Worm (Caenorhabditis elegans) whole organism, young adult: ENCODE measurements around the gene glb-4.

Source experiments
- B0035.1 ChIP-seq: sonication (generic microtip); optimal IDR thresholded peaks from 2 replicates; lab custom pipeline; 2016; ENCODE audit warnings: missing genetic modification characterization, mild to moderate bottlenecking, missing compliant biosample characterization, missing genotype, missing genetic modification reagents
- B0261.1 ChIP-seq: sonication (generic microtip); optimal IDR thresholded peaks from 2 replicates; lab custom pipeline; 2016; ENCODE audit warnings: mild to moderate bottlenecking, missing genetic modification characterization, moderate library complexity, missing compliant biosample characterization
- B0336.3 ChIP-seq: fragments of 200-800 bp; sonication (Bioruptor generic); IDR thresholded peaks from 2 replicates; pipeline ENCODE4 v1.3.6; 2022; ENCODE audit warnings: missing genetic modification characterization, missing compliant biosample characterization
- F33H1.4 ChIP-seq: fragments of 200-800 bp; sonication (Bioruptor generic); IDR thresholded peaks from 2 replicates; pipeline ENCODE4 v1.3.6; 2022; ENCODE audit warnings: missing genetic modification reagents, missing genetic modification characterization, missing compliant biosample characterization
- F39B2.1 ChIP-seq: fragments of 200-800 bp; sonication (Bioruptor generic); IDR thresholded peaks from 2 replicates; pipeline ENCODE4 v1.3.6; 2022; ENCODE audit warnings: missing genetic modification reagents, missing genetic modification characterization, missing compliant biosample characterization
- F49E8.2 ChIP-seq: sonication (generic microtip); optimal IDR thresholded peaks from 3 replicates; lab custom pipeline; 2017; ENCODE audit warnings: missing genetic modification characterization, mild to moderate bottlenecking, missing compliant biosample characterization, antibody characterized with exemption, moderate library complexity; ENCODE audit not compliant: insufficient read depth
- F57A8.1 ChIP-seq: fragments of 200-800 bp; sonication (Bioruptor generic); optimal IDR thresholded peaks from 2 replicates; lab custom pipeline; 2018; ENCODE audit warnings: mild to moderate bottlenecking, missing genetic modification characterization, moderate library complexity, missing compliant biosample characterization
- K11D2.4 ChIP-seq: fragments of 200-800 bp; sonication (Bioruptor generic); IDR thresholded peaks from 2 replicates; pipeline ENCODE4 v1.3.6; 2022; ENCODE audit warnings: missing genetic modification reagents, missing genetic modification characterization, missing compliant biosample characterization
- Y53F4B.3 ChIP-seq: fragments of 200-800 bp; sonication (Bioruptor generic); IDR thresholded peaks from 2 replicates; pipeline ENCODE4 v1.3.6; 2022; ENCODE audit warnings: missing genetic modification reagents, missing genetic modification characterization, missing compliant biosample characterization
- Y67H2A.10 ChIP-seq: fragments of 200-800 bp; sonication (Bioruptor generic); conservative IDR thresholded peaks from 2 replicates; pipeline ENCODE4 v1.3.6; 2022; ENCODE audit warnings: missing genetic modification reagents, missing genetic modification characterization, missing compliant biosample characterization
- Y79H2A.3 ChIP-seq: fragments of 200-800 bp; sonication (Bioruptor generic); conservative IDR thresholded peaks from 2 replicates; pipeline ENCODE4 v1.3.6; 2022; ENCODE audit warnings: missing genetic modification reagents, missing genetic modification characterization, missing compliant biosample characterization
- Y95B8A.8 ChIP-seq: fragments of 200-800 bp; sonication (Bioruptor generic); IDR thresholded peaks from 2 replicates; pipeline ENCODE4 v1.3.6; 2022; ENCODE audit warnings: missing genetic modification reagents, missing genetic modification characterization, missing compliant biosample characterization
- ama-1 ChIP-seq, 3 experiments: fragments of 150-350 bp in 1 of 3; sonication (generic microtip) in 2 of 3; optimal IDR thresholded peaks; 2 replicates each; lab custom pipeline; 2014 to 2018; ENCODE audit warnings: missing biosample characterization in 2 of 3, missing genetic modification characterization in 2 of 3, missing genetic modification reagents in 2 of 3
- aptf-3 ChIP-seq: fragments of 200-800 bp; sonication (Bioruptor generic); IDR thresholded peaks from 2 replicates; pipeline ENCODE4 v1.3.6; 2022; ENCODE audit warnings: missing genetic modification characterization, missing compliant biosample characterization
- atf-7 ChIP-seq: sonication (generic microtip); optimal IDR thresholded peaks from 2 replicates; lab custom pipeline; 2017; ENCODE audit warnings: mild to moderate bottlenecking, missing genetic modification characterization, missing compliant biosample characterization
- attf-5 ChIP-seq: fragments of 200-800 bp; sonication (Bioruptor generic); optimal IDR thresholded peaks from 2 replicates; lab custom pipeline; 2018; ENCODE audit warnings: mild to moderate bottlenecking, missing genetic modification characterization, missing compliant biosample characterization
- ccch-3 ChIP-seq: fragments of 200-800 bp; sonication (Bioruptor generic); optimal IDR thresholded peaks from 2 replicates; lab custom pipeline; 2018; ENCODE audit warnings: mild to moderate bottlenecking, missing genetic modification characterization, missing compliant biosample characterization
- cebp-1 ChIP-seq, 2 experiments: fragments of 200-800 bp in 1 of 2; sonication (Bioruptor generic) in 1 of 2; sonication (generic microtip) in 1 of 2; IDR thresholded peaks in 1 of 2; optimal IDR thresholded peaks in 1 of 2; 2 replicates each; pipeline versions ENCODE4 v1.3.6 to Lab custom; 2017 to 2022; ENCODE audit warnings: missing compliant biosample characterization in 2 of 2, missing genetic modification characterization in 2 of 2, mild to moderate bottlenecking in 1 of 2, missing genetic modification reagents in 1 of 2, moderate library complexity in 1 of 2
- cebp-2 ChIP-seq: fragments of 200-800 bp; sonication (Bioruptor generic); IDR thresholded peaks from 2 replicates; pipeline ENCODE4 v1.3.6; 2022; ENCODE audit warnings: missing genetic modification characterization, missing compliant biosample characterization
- ceh-100 ChIP-seq: fragments of 200-800 bp; sonication (Bioruptor generic); IDR thresholded peaks from 2 replicates; pipeline ENCODE4 v1.3.6; 2022; ENCODE audit warnings: missing genetic modification reagents, missing genetic modification characterization, missing compliant biosample characterization
- ceh-27 ChIP-seq: fragments of 200-800 bp; sonication (Bioruptor generic); optimal IDR thresholded peaks from 2 replicates; lab custom pipeline; 2018; ENCODE audit warnings: mild to moderate bottlenecking, missing genetic modification characterization, moderate library complexity, missing compliant biosample characterization
- ceh-40 ChIP-seq: fragments of 200-800 bp; sonication (Bioruptor generic); IDR thresholded peaks from 2 replicates; pipeline ENCODE4 v1.3.6; 2022; ENCODE audit warnings: missing genetic modification characterization, missing compliant biosample characterization
- ceh-79 ChIP-seq: sonication (generic microtip); optimal IDR thresholded peaks from 2 replicates; lab custom pipeline; 2017; ENCODE audit warnings: mild to moderate bottlenecking, missing genetic modification characterization, missing compliant biosample characterization
- dpff-1 ChIP-seq: sonication (generic microtip); optimal IDR thresholded peaks from 2 replicates; lab custom pipeline; 2017; ENCODE audit warnings: mild to moderate bottlenecking, missing genetic modification characterization, missing compliant biosample characterization
- efl-1 ChIP-seq: fragments of 150-350 bp; optimal IDR thresholded peaks from 2 replicates; lab custom pipeline; 2014; ENCODE audit warnings: missing biosample characterization, missing genetic modification reagents, missing genetic modification characterization
- egrh-3 ChIP-seq: fragments of 200-800 bp; sonication (Bioruptor generic); IDR thresholded peaks from 2 replicates; pipeline ENCODE4 v1.3.6; 2022; ENCODE audit warnings: missing genetic modification reagents, missing genetic modification characterization, missing compliant biosample characterization
- gei-17 ChIP-seq: fragments of 200-800 bp; sonication (Bioruptor generic); optimal IDR thresholded peaks from 2 replicates; lab custom pipeline; 2018; ENCODE audit warnings: mild to moderate bottlenecking, missing genetic modification characterization, missing compliant biosample characterization
- him-1 ChIP-seq: sonication (generic microtip); optimal IDR thresholded peaks from 2 replicates; lab custom pipeline; 2016; ENCODE audit warnings: missing genotype, missing genetic modification reagents, missing genetic modification characterization, missing compliant biosample characterization
- hlh-26 ChIP-seq: fragments of 200-800 bp; sonication (Bioruptor generic); conservative IDR thresholded peaks from 2 replicates; pipeline ENCODE4 v1.3.6; 2022; ENCODE audit warnings: missing genetic modification reagents, missing genetic modification characterization, missing compliant biosample characterization
- hsf-1 ChIP-seq: fragments of 200-800 bp; sonication (Bioruptor generic); IDR thresholded peaks from 2 replicates; pipeline ENCODE4 v1.3.6; 2022; ENCODE audit warnings: missing genetic modification reagents, missing genetic modification characterization, missing compliant biosample characterization
- lag-1 ChIP-seq: fragments of 200-800 bp; sonication (Bioruptor generic); IDR thresholded peaks from 2 replicates; pipeline ENCODE4 v1.3.6; 2022; ENCODE audit warnings: missing genetic modification reagents, missing genetic modification characterization, missing compliant biosample characterization
- let-607 ChIP-seq, 2 experiments: fragments of 200-800 bp in 1 of 2; sonication (Bioruptor generic) in 1 of 2; sonication (generic microtip) in 1 of 2; optimal IDR thresholded peaks; 2 replicates each; lab custom pipeline; 2016 to 2018; ENCODE audit warnings: mild to moderate bottlenecking in 2 of 2, missing compliant biosample characterization in 2 of 2, missing genetic modification characterization in 2 of 2, moderate library complexity in 2 of 2, missing genotype in 1 of 2
- lsl-1 ChIP-seq: fragments of 200-800 bp; sonication (Bioruptor generic); optimal IDR thresholded peaks from 2 replicates; lab custom pipeline; 2018; ENCODE audit warnings: mild to moderate bottlenecking, missing genetic modification characterization, moderate library complexity, missing compliant biosample characterization
- lsy-27 ChIP-seq: sonication (generic microtip); optimal IDR thresholded peaks from 2 replicates; lab custom pipeline; 2017; ENCODE audit warnings: missing genetic modification characterization, mild to moderate bottlenecking, missing compliant biosample characterization, antibody characterized with exemption, missing genotype, borderline replicate concordance; ENCODE audit not compliant: insufficient read depth
- madf-10 ChIP-seq: sonication (generic microtip); optimal IDR thresholded peaks from 2 replicates; lab custom pipeline; 2016; ENCODE audit warnings: mild to moderate bottlenecking, missing genetic modification characterization, missing compliant biosample characterization
- madf-6 ChIP-seq: fragments of 200-800 bp; sonication (Bioruptor generic); IDR thresholded peaks from 2 replicates; pipeline ENCODE4 v1.3.6; 2022; ENCODE audit warnings: missing genetic modification reagents, missing genetic modification characterization, missing compliant biosample characterization
- mel-28 ChIP-seq: sonication (generic microtip); optimal IDR thresholded peaks from 2 replicates; lab custom pipeline; 2016; ENCODE audit warnings: borderline replicate concordance, mild to moderate bottlenecking, missing genetic modification characterization, missing compliant biosample characterization
- nhr-27 ChIP-seq: fragments of 200-800 bp; sonication (Bioruptor generic); optimal IDR thresholded peaks from 2 replicates; lab custom pipeline; 2018; ENCODE audit warnings: mild to moderate bottlenecking, missing genetic modification characterization, moderate library complexity, missing compliant biosample characterization
- snpc-3.4 ChIP-seq: sonication (generic microtip); optimal IDR thresholded peaks from 2 replicates; lab custom pipeline; 2017; ENCODE audit warnings: missing genetic modification characterization, mild to moderate bottlenecking, missing compliant biosample characterization, antibody characterized with exemption, moderate library complexity, missing genotype, missing genetic modification reagents
- snpc-4 ChIP-seq, 5 experiments: fragments of 150-350 bp in 1 of 5; sonication (generic microtip) in 4 of 5; optimal IDR thresholded peaks; 2 replicates each; lab custom pipeline; 2014 to 2018; ENCODE audit warnings: missing genetic modification characterization in 5 of 5, missing biosample characterization in 3 of 5, antibody characterized with exemption in 2 of 5, mild to moderate bottlenecking in 2 of 5, missing compliant biosample characterization in 2 of 5, missing genotype in 2 of 5, moderate library complexity in 2 of 5, missing genetic modification reagents in 1 of 5
- tbx-9 ChIP-seq: sonication (generic microtip); optimal IDR thresholded peaks from 2 replicates; lab custom pipeline; 2016; ENCODE audit warnings: borderline replicate concordance, missing genetic modification characterization, inconsistent platforms, missing compliant biosample characterization
- tlf-1 ChIP-seq: fragments of 200-800 bp; sonication (Bioruptor generic); optimal IDR thresholded peaks from 2 replicates; lab custom pipeline; 2018; ENCODE audit warnings: mild to moderate bottlenecking, missing genetic modification characterization, missing compliant biosample characterization
- unc-62 ChIP-seq: fragments of 150-350 bp; optimal IDR thresholded peaks from 2 replicates; lab custom pipeline; 2014; ENCODE audit warnings: missing biosample characterization, missing genetic modification reagents, missing genetic modification characterization
- xnd-1 ChIP-seq: sonication (generic microtip); optimal IDR thresholded peaks from 2 replicates; lab custom pipeline; 2016; ENCODE audit warnings: missing genotype, missing genetic modification reagents, missing genetic modification characterization, missing compliant biosample characterization
- ztf-18 ChIP-seq: sonication (generic microtip); optimal IDR thresholded peaks from 2 replicates; lab custom pipeline; 2016; ENCODE audit warnings: missing genotype, mild to moderate bottlenecking, missing genetic modification characterization, missing compliant biosample characterization
- ztf-22 ChIP-seq: fragments of 200-800 bp; sonication (Bioruptor generic); optimal IDR thresholded peaks from 2 replicates; lab custom pipeline; 2018; ENCODE audit warnings: mild to moderate bottlenecking, missing genetic modification characterization, moderate library complexity, missing compliant biosample characterization

glb-4 gene

DNA sequence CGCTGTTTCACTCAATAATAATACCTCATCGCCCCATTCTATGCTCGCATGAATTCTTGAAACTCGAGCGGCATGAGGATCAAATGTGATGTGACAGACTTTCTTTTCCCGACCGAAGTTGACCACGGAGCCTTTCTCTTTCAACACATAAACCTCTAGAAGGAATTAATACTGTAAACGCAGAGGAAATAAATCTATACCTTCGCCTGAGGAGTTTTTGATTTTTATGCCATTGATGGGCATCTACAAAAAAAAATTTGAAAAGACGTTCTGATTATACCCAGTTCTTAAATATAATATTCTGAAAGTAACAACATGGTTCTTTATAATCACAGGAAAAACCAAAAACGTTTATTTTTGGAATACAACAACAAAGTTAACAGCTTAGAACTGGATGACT is 14.8 kb downstream of the glb-4 start, which contains the start of gene nbs-1 (continued):
- TF ChIP-seq ceh-40 (GFP tag; lab: Robert Waterston, UW), result no peak
- peak; percentile 24; the same call in 1 of the 2 replicates for TF ChIP-seq ceh-100 (GFP tag; lab: Robert Waterston, UW)
- TF ChIP-seq attf-5, result no peak
- peak; percentile 38 for TF ChIP-seq xnd-1 (tag; lab: Kevin White, UChicago)
- TF ChIP-seq B0035.1 (tag; lab: Kevin White, UChicago), result no peak
- TF ChIP-seq tlf-1, result no peak
- no peak for TF ChIP-seq tbx-9 (tag; lab: Kevin White, UChicago)
- TF ChIP-seq ccch-3 (GFP tag; lab: Kevin White, UChicago), result no peak
- TF ChIP-seq F39B2.1, result peak; percentile 67; the same call in 1 of the 2 replicates
- TF ChIP-seq cebp-2 (GFP tag; lab: Robert Waterston, UW), result no peak
- TF ChIP-seq Y95B8A.8 (GFP tag; lab: Robert Waterston, UW), result no peak
- TF ChIP-seq Y79H2A.3 (GFP tag; lab: Robert Waterston, UW), result no peak
- peak; percentile 13 for TF ChIP-seq him-1 (tag; lab: Kevin White, UChicago)
- peak; percentile 18 for TF ChIP-seq ztf-18 (tag; lab: Kevin White, UChicago)
- TF ChIP-seq hsf-1 (GFP tag; lab: Robert Waterston, UW), result peak; percentile 73
- TF ChIP-seq mel-28, result no peak
- no peak for TF ChIP-seq lag-1 (GFP tag; lab: Robert Waterston, UW)
- no peak for TF ChIP-seq hlh-26
- TF ChIP-seq madf-10 (tag; lab: Kevin White, UChicago), result no peak
- no peak for TF ChIP-seq ztf-22 (GFP tag; lab: Kevin White, UChicago)
- TF ChIP-seq Y53F4B.3, result no peak
- TF ChIP-seq unc-62 (GFP tag; lab: Kevin White, UChicago), result no peak
- no peak for TF ChIP-seq K11D2.4
- no peak for TF ChIP-seq cebp-1 (GFP tag; IDR thresholded peaks at IDR 0.05; lab: Robert Waterston, UW)
- TF ChIP-seq cebp-1 (tag; optimal IDR thresholded peaks at IDR 0.05; lab: Kevin White, UChicago), result no peak
- no peak for TF ChIP-seq dpff-1 (tag; lab: Kevin White, UChicago)
- TF ChIP-seq let-607 (tag; optimal IDR thresholded peaks at IDR 0.05; lab: Kevin White, UChicago), result no peak
- TF ChIP-seq lsy-27, result no peak

DNA sequence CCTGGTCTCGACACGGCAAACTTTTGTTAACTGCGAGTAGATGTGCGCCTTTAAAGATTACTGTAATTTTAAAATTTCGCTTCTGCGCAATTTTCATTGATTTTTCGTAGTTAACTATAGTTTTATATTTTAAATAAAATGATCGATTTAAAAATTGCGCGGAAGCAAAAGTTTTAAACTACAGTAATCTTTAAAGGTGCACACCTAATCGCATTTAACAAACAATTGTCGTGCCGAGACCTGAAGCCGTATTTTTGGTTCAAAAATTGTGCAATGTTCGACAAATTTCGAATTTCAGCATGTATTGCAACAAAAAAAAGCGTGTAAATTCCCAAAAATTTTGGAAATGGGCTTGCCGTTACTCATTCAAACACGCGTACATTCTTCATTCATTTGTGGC is 16.6 kb downstream of the glb-4 start:
- TF ChIP-seq madf-6 (GFP tag; lab: Robert Waterston, UW) (peak; percentile 56; the same call in 1 of the 2 replicates), unc-62 (GFP tag; lab: Kevin White, UChicago) (no peak), xnd-1 (tag; lab: Kevin White, UChicago) (peak; percentile 39), atf-7 (tag; lab: Kevin White, UChicago) (no peak), efl-1 (GFP tag; lab: Kevin White, UChicago) (peak; percentile 14), Y67H2A.10 (GFP tag; lab: Robert Waterston, UW) (no peak), snpc-4 (GFP tag; optimal IDR thresholded peaks at IDR 0.05; lab: Kevin White, UChicago) (no peak), snpc-4 (tag; optimal IDR thresholded peaks at IDR 0.05; lab: Kevin White, UChicago) (no peak), gei-17 (GFP tag; lab: Kevin White, UChicago) (no peak), nhr-27 (tag; lab: Kevin White, UChicago) (no peak), B0261.1 (tag; lab: Kevin White, UChicago) (no peak), lsl-1 (GFP tag; lab: Kevin White, UChicago) (peak; percentile 66), B0336.3 (GFP tag; lab: Robert Waterston, UW) (no peak), ccch-3 (GFP tag; lab: Kevin White, UChicago) (no peak), ceh-79 (tag; lab: Kevin White, UChicago) (no peak), egrh-3 (no peak), snpc-3.4 (tag; lab: Kevin White, UChicago) (no peak), aptf-3 (GFP tag; lab: Robert Waterston, UW) (no peak), F33H1.4 (GFP tag; lab: Robert Waterston, UW) (peak; percentile 65), ama-1 (optimal IDR thresholded peaks at IDR 0.05; lab: Kevin White, UChicago) (no peak), ama-1 (GFP tag; optimal IDR thresholded peaks at IDR 0.05; lab: Kevin White, UChicago) (no peak), F57A8.1 (GFP tag; lab: Kevin White, UChicago) (no peak), ztf-22 (GFP tag; lab: Kevin White, UChicago) (no peak), F49E8.2 (tag; lab: Kevin White, UChicago) (peak; percentile 45), him-1 (tag; lab: Kevin White, UChicago) (peak; percentile 2), ceh-27 (GFP tag; lab: Kevin White, UChicago) (no peak)
